Worm (Caenorhabditis elegans): ENCODE results near the gene cpr-2.

ce11 chrV:16580424-16580823 is 46.5 kb upstream of the cpr-2 start, which contains the start of gene nhr-271:
- no peak for TF ChIP-seq med-1 (GFP tag; optimal IDR thresholded peaks at IDR 0.05; ENCODE audit: insufficient read depth)
- TF ChIP-seq flt-1 (GFP tag; IDR thresholded peaks at IDR 0.05) = no peak
- no peak for TF ChIP-seq ztf-29 (GFP tag; IDR thresholded peaks at IDR 0.05)
- TF ChIP-seq klf-2 (GFP tag; conservative IDR thresholded peaks at IDR 0.05) = no peak
- no peak for TF ChIP-seq ref-1 (GFP tag; conservative IDR thresholded peaks at IDR 0.05)
- TF ChIP-seq tab-1 (GFP tag; IDR thresholded peaks at IDR 0.05) = no peak
- no peak for TF ChIP-seq ztf-23 (GFP tag; IDR thresholded peaks at IDR 0.05)
- no peak for TF ChIP-seq T22C8.4 (GFP tag; IDR thresholded peaks at IDR 0.05)
